Fruit fly (Drosophila melanogaster) whole organism, larva: ENCODE results near the gene CG17738.

Experiments used
- noc ChIP-seq: fragments of 200-800 bp; sonication (Bioruptor generic); optimal IDR thresholded peaks from 3 replicates; lab custom pipeline; 2019; ENCODE audit warnings: missing biosample characterization, mild to moderate bottlenecking, missing genetic modification characterization, moderate library complexity

CG17738 gene

DNA sequence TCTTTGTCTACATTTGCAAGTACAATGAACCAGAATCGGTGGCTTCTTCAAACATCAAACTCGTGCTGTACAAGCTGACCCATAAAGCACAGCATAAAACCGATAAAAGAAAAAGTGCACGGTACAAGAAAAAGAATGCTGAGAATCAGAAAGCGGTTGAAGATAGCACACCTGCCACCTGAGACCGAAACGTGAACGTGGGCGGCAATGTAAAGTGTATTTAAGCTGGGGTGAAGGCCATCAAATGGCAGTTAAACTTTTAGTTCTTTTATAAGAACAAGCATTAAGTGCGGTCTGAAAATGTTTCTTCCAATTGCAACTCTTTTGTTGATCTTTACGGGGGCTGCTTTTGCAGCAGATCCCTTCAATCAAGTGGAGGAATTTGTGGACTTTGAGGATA, 40.4 kb downstream of the CG17738 start, which contains the start of gene CG4066:
Gene CG4066, plus strand, starts transcription at position 301 of the 400 bp plus-strand sequence.
- no peak for TF ChIP-seq noc (tag; lab: Kevin White, UChicago)

DNA sequence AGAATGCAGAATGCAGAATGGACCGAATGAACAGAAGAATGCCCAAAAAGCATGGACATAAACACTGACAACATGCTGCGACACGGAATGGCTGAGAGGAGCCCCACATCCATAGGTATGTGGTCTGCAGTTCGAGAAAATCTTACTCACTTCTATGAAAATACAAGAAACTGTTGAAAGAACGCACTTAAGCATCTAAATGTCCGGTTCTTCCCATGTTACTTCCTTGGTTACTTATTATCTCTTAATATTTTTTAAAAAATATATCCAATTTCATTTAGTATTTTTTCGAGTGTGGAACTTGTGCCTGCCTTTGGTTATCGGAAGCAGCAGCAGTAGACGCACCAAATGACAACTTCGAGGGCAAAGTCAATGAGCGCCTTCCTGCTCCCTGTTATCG, 43.5 kb downstream of the CG17738 start:
- no peak for TF ChIP-seq noc (tag; lab: Kevin White, UChicago)

DNA sequence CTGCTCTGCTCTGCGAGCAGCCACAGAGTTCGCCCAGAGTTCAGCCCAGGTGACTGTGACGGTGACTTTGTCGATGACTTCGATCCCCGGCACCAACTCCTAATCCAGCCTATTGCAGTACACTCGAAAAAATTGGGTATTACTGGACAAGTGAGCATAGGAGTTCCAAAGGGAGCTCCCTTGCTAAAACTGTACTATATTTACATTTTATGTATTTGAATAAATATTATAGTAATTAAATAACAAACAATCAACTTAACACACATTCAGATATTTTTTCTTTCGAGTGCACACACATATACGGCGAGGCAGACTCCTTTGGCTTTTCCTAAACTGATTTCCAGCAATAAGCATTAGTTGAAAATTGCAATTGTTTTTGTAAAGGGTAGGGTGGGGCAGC, 44.8 kb downstream of the CG17738 start:
- no peak for TF ChIP-seq noc (tag; lab: Kevin White, UChicago)

DNA sequence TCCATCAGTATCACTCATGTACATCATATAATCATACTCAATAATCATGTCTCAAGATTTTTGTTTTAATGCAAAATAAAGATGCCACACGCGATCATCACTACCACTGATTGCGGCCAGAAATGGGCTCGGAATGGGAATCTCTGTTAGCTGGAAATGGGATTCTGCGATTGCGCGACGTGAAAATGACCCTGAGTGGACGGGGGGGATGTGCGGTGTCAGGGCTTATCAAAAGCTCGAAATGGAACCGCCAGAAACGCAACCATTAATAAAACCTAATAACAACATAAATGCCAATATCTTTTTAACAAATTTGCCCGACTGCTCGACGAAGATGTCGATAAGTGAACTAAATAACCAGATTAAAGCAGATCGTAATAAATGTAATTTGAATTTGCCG, 45.7 kb downstream of the CG17738 start:
- no peak for TF ChIP-seq noc (tag; lab: Kevin White, UChicago)

DNA sequence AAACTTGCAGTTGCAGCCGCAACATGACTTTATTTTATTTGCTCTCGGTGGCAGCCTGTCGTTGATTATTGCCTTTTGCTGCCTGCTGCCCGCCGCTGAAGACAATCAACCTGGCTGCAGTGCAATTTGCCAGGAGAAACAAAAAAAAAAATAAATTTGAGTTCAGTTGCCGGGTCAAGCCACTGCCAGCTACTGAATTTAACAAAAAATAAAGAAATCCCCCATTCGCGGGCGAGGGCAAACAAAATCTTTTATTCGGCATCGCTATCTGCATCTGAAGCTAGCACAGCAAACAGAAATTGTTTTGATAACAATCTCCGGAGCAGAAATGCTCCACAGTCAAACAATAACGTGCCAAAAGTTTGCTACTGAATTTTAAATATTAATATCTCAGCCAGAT, 46.6 kb downstream of the CG17738 start:
- no peak for TF ChIP-seq noc (tag; lab: Kevin White, UChicago)
